Worm (Caenorhabditis elegans) whole organism, L2 larva: ENCODE data around the gene prx-5.

Source experiments
- Y55F3AM.14 ChIP-seq: fragments of 200-800 bp; sonication (Bioruptor generic); optimal IDR thresholded peaks from 2 replicates; lab custom pipeline; 2018; ENCODE audit warnings: mild to moderate bottlenecking, missing genetic modification characterization, missing compliant biosample characterization
- aly-2 ChIP-seq: fragments of 150-350 bp; optimal IDR thresholded peaks from 2 replicates; lab custom pipeline; 2014; ENCODE audit warnings: missing biosample characterization, missing genetic modification characterization
- ama-1 ChIP-seq: fragments of 150-350 bp; optimal IDR thresholded peaks from 2 replicates; lab custom pipeline; 2018; ENCODE audit warnings: inconsistent platforms
- ceh-82 ChIP-seq: fragments of 150-350 bp; optimal IDR thresholded peaks from 2 replicates; lab custom pipeline; 2014; ENCODE audit warnings: missing biosample characterization, missing genetic modification characterization
- crh-2 ChIP-seq: sonication (generic microtip); optimal IDR thresholded peaks from 2 replicates; lab custom pipeline; 2017; ENCODE audit warnings: missing biosample characterization, missing genetic modification characterization
- fos-1 ChIP-seq: fragments of 150-350 bp; optimal IDR thresholded peaks from 2 replicates; lab custom pipeline; 2014; ENCODE audit warnings: missing biosample characterization, missing genetic modification characterization
- nhr-11 ChIP-seq: fragments of 150-350 bp; optimal IDR thresholded peaks from 2 replicates; lab custom pipeline; 2014; ENCODE audit warnings: missing biosample characterization, missing genetic modification characterization
- nhr-23 ChIP-seq: fragments of 150-350 bp; optimal IDR thresholded peaks from 2 replicates; lab custom pipeline; 2014; ENCODE audit warnings: missing biosample characterization, missing genetic modification reagents, missing genetic modification characterization
- nhr-25 ChIP-seq: fragments of 150-350 bp; sonication (generic microtip); optimal IDR thresholded peaks from 3 replicates; lab custom pipeline; 2014; ENCODE audit warnings: missing biosample characterization, missing genetic modification characterization
- nhr-6 ChIP-seq: fragments of 150-350 bp; optimal IDR thresholded peaks from 2 replicates; lab custom pipeline; 2014; ENCODE audit warnings: missing biosample characterization, missing genetic modification characterization
- unc-39 ChIP-seq: fragments of 150-350 bp; optimal IDR thresholded peaks from 2 replicates; lab custom pipeline; 2014; ENCODE audit warnings: missing biosample characterization, missing genetic modification characterization
- unc-55 ChIP-seq: fragments of 150-350 bp; sonication (generic microtip); optimal IDR thresholded peaks from 3 replicates; lab custom pipeline; 2014; ENCODE audit warnings: missing biosample characterization, missing genetic modification reagents, missing genetic modification characterization
- unc-62 ChIP-seq: fragments of 150-350 bp; optimal IDR thresholded peaks from 2 replicates; lab custom pipeline; 2014; ENCODE audit warnings: missing biosample characterization, missing genetic modification reagents, missing genetic modification characterization

DNA sequence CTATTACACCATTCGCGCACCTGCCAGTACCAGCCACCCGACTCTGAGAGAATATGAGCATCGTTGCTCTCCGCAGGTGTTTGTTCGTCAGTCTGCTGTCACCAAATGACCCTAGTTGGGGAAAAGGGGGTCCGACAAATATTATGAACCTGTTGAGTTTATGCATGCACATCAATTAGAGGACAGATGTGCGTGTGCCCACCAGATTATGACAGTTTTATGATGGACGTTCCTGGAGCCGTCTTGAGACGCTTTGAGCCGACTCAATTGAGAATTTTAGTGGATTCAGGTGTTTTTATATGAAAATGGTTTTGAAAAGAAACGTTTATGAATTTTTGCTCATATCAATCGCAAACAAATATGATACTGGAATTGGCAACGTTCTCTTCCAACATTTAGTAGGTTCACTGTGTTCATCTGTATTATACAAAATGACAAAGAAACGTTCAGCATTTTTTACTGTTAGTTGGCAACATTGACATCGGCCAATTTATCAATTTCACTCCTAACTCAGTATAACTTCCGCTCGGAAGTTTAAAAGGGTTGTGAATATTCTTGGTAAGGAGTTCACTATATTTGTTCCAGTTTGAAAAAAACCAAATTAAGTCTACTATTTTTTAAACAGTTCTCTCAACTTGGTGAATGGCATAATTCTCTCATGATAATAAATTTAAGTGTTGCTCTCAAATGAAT, 42.8 kb downstream of the prx-5 start:
- TF ChIP-seq fos-1 (no peak), crh-2 (tag; lab: Kevin White, UChicago) (peak; percentile 17), nhr-25 (tag; lab: Kevin White, UChicago) (peak; percentile 97), nhr-23 (tag; lab: Kevin White, UChicago) (no peak), ama-1 (lab: Kevin White, UChicago) (peak; percentile 96), nhr-11 (tag; lab: Kevin White, UChicago) (no peak), unc-39 (no peak), nhr-6 (tag; lab: Kevin White, UChicago) (peak; percentile 1), aly-2 (tag; lab: Kevin White, UChicago) (no peak), unc-55 (GFP tag; lab: Kevin White, UChicago) (no peak), ceh-82 (tag; lab: Kevin White, UChicago) (no peak), Y55F3AM.14 (GFP tag; lab: Kevin White, UChicago) (no peak), unc-62 (no peak)
